Fruit fly (Drosophila melanogaster): ENCODE measurements around the gene Muc68D.
A peak's percentile ranks its signal among the peaks of the same experiment; 100 is the strongest.

The Muc68D gene

dm6 chr3L:11793233-11793800, 21.4 kb upstream of the Muc68D start, which contains the start of the genes twy and CG10907:
Gene twy (minus strand): TSS chr3L:11793283.
Gene CG10907 (plus strand): TSS chr3L:11793514.
- TF ChIP-seq Rel (GFP tag; optimal IDR thresholded peaks at IDR 0.05) = no peak
- no peak for TF ChIP-seq Rel (tag; optimal IDR thresholded peaks at IDR 0.05)
- no peak for TF ChIP-seq Hnf4 (GFP tag; optimal IDR thresholded peaks at IDR 0.05)
- no peak for TF ChIP-seq sv (GFP tag; optimal IDR thresholded peaks at IDR 0.05)
- no peak for TF ChIP-seq Abd-B (GFP tag; optimal IDR thresholded peaks at IDR 0.05)
- no peak for TF ChIP-seq h (GFP tag; optimal IDR thresholded peaks at IDR 0.05)
- no peak for TF ChIP-seq Myc (optimal IDR thresholded peaks at IDR 0.05)
- no peak for TF ChIP-seq Dfd (GFP tag; optimal IDR thresholded peaks at IDR 0.05)
- no peak for TF ChIP-seq woc (GFP tag; optimal IDR thresholded peaks at IDR 0.05)
- TF ChIP-seq dsf (GFP tag; optimal IDR thresholded peaks at IDR 0.05; ENCODE audit: borderline replicate concordance) = no peak
- no peak for TF ChIP-seq N (GFP tag; optimal IDR thresholded peaks at IDR 0.05)
- no peak for TF ChIP-seq dl (GFP tag; optimal IDR thresholded peaks at IDR 0.05; ENCODE audit: insufficient read depth in 1 of 2, partially characterized antibody in 2 of 2)
- TF ChIP-seq Sp1 (GFP tag; optimal IDR thresholded peaks at IDR 0.05) = no peak
- no peak for TF ChIP-seq ey (GFP tag; optimal IDR thresholded peaks at IDR 0.05)
- no peak for TF ChIP-seq Hr83 (GFP tag; optimal IDR thresholded peaks at IDR 0.05; ENCODE audit: poor library complexity, severe bottlenecking)
- TF ChIP-seq Hr78 (GFP tag; optimal IDR thresholded peaks at IDR 0.05) = no peak
- TF ChIP-seq GATAd (GFP tag; optimal IDR thresholded peaks at IDR 0.05) = no peak
- TF ChIP-seq rgr (GFP tag; optimal IDR thresholded peaks at IDR 0.05) = no peak

- no peak for TF ChIP-seq Mio (GFP tag; optimal IDR thresholded peaks at IDR 0.05)
- TF ChIP-seq fru (GFP tag; optimal IDR thresholded peaks at IDR 0.05) = no peak
- TF ChIP-seq Hr78 (GFP tag; optimal IDR thresholded peaks at IDR 0.05) = no peak
- TF ChIP-seq Myc (optimal IDR thresholded peaks at IDR 0.05) = peak; percentile 14
- TF ChIP-seq Vsx2 (GFP tag; optimal IDR thresholded peaks at IDR 0.05; ENCODE audit: partially characterized antibody) = no peak
- no peak for TF ChIP-seq pan (optimal IDR thresholded peaks at IDR 0.05)
- TF ChIP-seq Hr83 (GFP tag; optimal IDR thresholded peaks at IDR 0.05; ENCODE audit: poor library complexity, severe bottlenecking) = peak; percentile 28
- no peak for TF ChIP-seq woc (GFP tag; optimal IDR thresholded peaks at IDR 0.05)
- TF ChIP-seq CG32264 (GFP tag; optimal IDR thresholded peaks at IDR 0.05) = peak; percentile 19
- no peak for TF ChIP-seq br (GFP tag; optimal IDR thresholded peaks at IDR 0.05)
- TF ChIP-seq brk (GFP tag; optimal IDR thresholded peaks at IDR 0.05) = no peak
- no peak for TF ChIP-seq rgr (GFP tag; optimal IDR thresholded peaks at IDR 0.05)
- no peak for TF ChIP-seq Abd-B (GFP tag; optimal IDR thresholded peaks at IDR 0.05)
- peak; percentile 95 for TF ChIP-seq psq (GFP tag; optimal IDR thresholded peaks at IDR 0.05)
- no peak for TF ChIP-seq HLH106 (tag; optimal IDR thresholded peaks at IDR 0.05)
- no peak for TF ChIP-seq Hnf4 (GFP tag; optimal IDR thresholded peaks at IDR 0.05)
- peak; percentile 11 for TF ChIP-seq OdsH (GFP tag; optimal IDR thresholded peaks at IDR 0.05)
- TF ChIP-seq CG9705 (GFP tag; optimal IDR thresholded peaks at IDR 0.05) = peak; percentile 23
- TF ChIP-seq Rel (GFP tag; optimal IDR thresholded peaks at IDR 0.05) = no peak
- TF ChIP-seq Rel (tag; optimal IDR thresholded peaks at IDR 0.05) = no peak
- no peak for TF ChIP-seq dl (GFP tag; optimal IDR thresholded peaks at IDR 0.05; ENCODE audit: insufficient read depth in 1 of 2, partially characterized antibody in 2 of 2)
- TF ChIP-seq usp (GFP tag; optimal IDR thresholded peaks at IDR 0.05) = no peak
- TF ChIP-seq Jra (GFP tag; optimal IDR thresholded peaks at IDR 0.05) = no peak
- peak; percentile 4 for TF ChIP-seq ey (GFP tag; optimal IDR thresholded peaks at IDR 0.05)
- no peak for TF ChIP-seq GATAd (GFP tag; optimal IDR thresholded peaks at IDR 0.05)
- TF ChIP-seq CrebA (GFP tag; optimal IDR thresholded peaks at IDR 0.05; ENCODE audit: borderline replicate concordance) = no peak
- TF ChIP-seq sv (GFP tag; optimal IDR thresholded peaks at IDR 0.05) = no peak
- no peak for TF ChIP-seq Dfd (GFP tag; optimal IDR thresholded peaks at IDR 0.05)
- TF ChIP-seq jim (GFP tag; optimal IDR thresholded peaks at IDR 0.05) = no peak
- TF ChIP-seq Dif (GFP tag; optimal IDR thresholded peaks at IDR 0.05; ENCODE audit: partially characterized antibody) = no peak
- no peak for TF ChIP-seq Sp1 (GFP tag; optimal IDR thresholded peaks at IDR 0.05)
- TF ChIP-seq foxo (GFP tag; optimal IDR thresholded peaks at IDR 0.05) = no peak
- TF ChIP-seq lola (GFP tag; optimal IDR thresholded peaks at IDR 0.05) = no peak
- TF ChIP-seq sage (GFP tag; optimal IDR thresholded peaks at IDR 0.05) = no peak
- no peak for TF ChIP-seq dmrt93B (GFP tag; optimal IDR thresholded peaks at IDR 0.05)
- no peak for TF ChIP-seq tai (GFP tag; optimal IDR thresholded peaks at IDR 0.05)
- TF ChIP-seq N (GFP tag; optimal IDR thresholded peaks at IDR 0.05) = no peak
- TF ChIP-seq h (GFP tag; optimal IDR thresholded peaks at IDR 0.05) = no peak
- TF ChIP-seq dsf (GFP tag; optimal IDR thresholded peaks at IDR 0.05; ENCODE audit: borderline replicate concordance) = no peak
These were observed 17.8 kb upstream of the Muc68D start, which contains the start of gene Pi3K68D for dm6 chr3L:11789773-11790172. Gene Pi3K68D (minus strand): TSS chr3L:11790013.
